Worm (Caenorhabditis elegans): ENCODE measurements around the gene acl-12.

DNA sequence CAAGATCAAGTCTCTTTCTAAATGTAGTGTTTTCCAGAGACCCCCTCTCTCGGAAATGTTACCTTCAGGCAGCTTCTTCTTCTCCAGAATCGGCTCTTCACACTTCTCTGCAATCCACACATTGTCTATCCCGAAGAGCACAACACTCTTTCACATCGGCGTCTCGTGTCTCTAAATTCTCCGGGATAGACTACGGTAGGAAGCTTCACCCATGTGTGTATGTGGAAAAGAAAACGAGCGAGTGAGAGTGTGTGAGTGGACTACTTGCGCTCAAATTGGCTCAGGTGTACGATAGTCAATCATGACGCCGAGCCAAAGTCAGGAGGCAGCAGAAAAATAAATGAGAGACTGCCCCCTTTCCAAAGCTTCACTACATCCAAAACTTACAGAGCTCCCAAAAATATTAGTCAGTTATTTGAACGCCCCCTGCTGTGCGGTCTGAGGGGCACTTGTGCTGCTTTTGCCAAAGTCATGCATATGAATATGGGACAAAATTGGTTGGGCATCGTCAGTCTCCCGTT, 14.8 kb upstream of the acl-12 start:
- TF ChIP-seq elt-3 (tag; optimal IDR thresholded peaks at IDR 0.05) (no peak), unc-62 (GFP tag; optimal IDR thresholded peaks at IDR 0.05) (no peak), ceh-83 (GFP tag; optimal IDR thresholded peaks at IDR 0.05) (no peak), mep-1 (tag; optimal IDR thresholded peaks at IDR 0.05) (no peak), elt-1 (tag; optimal IDR thresholded peaks at IDR 0.05; ENCODE audit: borderline replicate concordance, insufficient read depth) (no peak), nhr-76 (tag; optimal IDR thresholded peaks at IDR 0.05) (no peak), lin-13 (tag; optimal IDR thresholded peaks at IDR 0.05) (no peak), nhr-237 (tag; optimal IDR thresholded peaks at IDR 0.05) (no peak), sptf-1 (tag; optimal IDR thresholded peaks at IDR 0.05) (no peak)
